Fruit fly (Drosophila melanogaster) whole organism, embryonic: ENCODE data around the gene CG10700.
A peak's percentile ranks its signal among the peaks of the same experiment; 100 is the strongest.

Experiments used
- Awh ChIP-seq: fragments of 200-800 bp; sonication (Bioruptor generic); IDR thresholded peaks from 2 replicates; pipeline ENCODE4, ENCODE4 v1.3.6; 2022; ENCODE audit warnings: missing biosample characterization, missing genetic modification characterization
- Bgb ChIP-seq: fragments of 200-800 bp; sonication (Bioruptor generic); IDR thresholded peaks from 2 replicates; pipeline ENCODE4 v1.3.6; 2022; ENCODE audit warnings: missing biosample characterization, missing genetic modification characterization; ENCODE audit not compliant: partially characterized antibody
- CG10959 ChIP-seq: fragments of 200-800 bp; sonication (Bioruptor generic); IDR thresholded peaks from 2 replicates; pipeline ENCODE4 v1.3.6; 2022; ENCODE audit warnings: missing biosample characterization, missing genetic modification characterization
- CG11247 ChIP-seq: fragments of 200-800 bp; sonication (Bioruptor generic); IDR thresholded peaks from 2 replicates; pipeline ENCODE4 v1.3.6; 2022; ENCODE audit warnings: missing biosample characterization, missing genetic modification characterization
- CG12219 ChIP-seq: fragments of 200-800 bp; sonication (Bioruptor generic); optimal IDR thresholded peaks from 3 replicates; lab custom pipeline; 2018; ENCODE audit warnings: missing biosample characterization, mild to moderate bottlenecking, missing genetic modification characterization
- CG1233 ChIP-seq: fragments of 200-800 bp; sonication (Bioruptor generic); optimal IDR thresholded peaks from 4 replicates; lab custom pipeline; 2018; ENCODE audit warnings: missing biosample characterization, mild to moderate bottlenecking, missing genetic modification characterization
- CG12744 ChIP-seq: fragments of 200-800 bp; sonication (Bioruptor generic); optimal IDR thresholded peaks from 2 replicates; lab custom pipeline; 2016; ENCODE audit warnings: missing biosample characterization, missing genetic modification characterization
- CG14014 ChIP-seq: fragments of 200-800 bp; sonication (Bioruptor generic); IDR thresholded peaks from 2 replicates; pipeline ENCODE4 v1.3.6; 2022; ENCODE audit warnings: missing biosample characterization, missing genetic modification characterization
- CG14710 ChIP-seq: fragments of 200-800 bp; sonication (Bioruptor generic); optimal IDR thresholded peaks from 3 replicates; lab custom pipeline; 2019; ENCODE audit warnings: missing biosample characterization, mild to moderate bottlenecking, missing genetic modification characterization, moderate library complexity
- CG18764 ChIP-seq: fragments of 200-800 bp; sonication (Bioruptor generic); optimal IDR thresholded peaks from 3 replicates; lab custom pipeline; 2016; ENCODE audit warnings: missing biosample characterization, missing genetic modification characterization
- CG31441 ChIP-seq: fragments of 200-800 bp; sonication (Bioruptor generic); IDR thresholded peaks from 2 replicates; pipeline ENCODE4 v1.3.6; 2022; ENCODE audit warnings: missing biosample characterization, missing genetic modification characterization
- CG32532 ChIP-seq: fragments of 200-800 bp; sonication (Bioruptor generic); IDR thresholded peaks from 2 replicates; pipeline ENCODE4 v1.3.6; 2022; ENCODE audit warnings: missing biosample characterization, missing genetic modification characterization
- CG32772 ChIP-seq: fragments of 200-800 bp; sonication (Bioruptor generic); IDR thresholded peaks from 2 replicates; pipeline ENCODE4 v1.3.6; 2022; ENCODE audit warnings: missing biosample characterization, missing genetic modification characterization
- CG4820 ChIP-seq: fragments of 200-800 bp; sonication (Bioruptor generic); optimal IDR thresholded peaks from 3 replicates; lab custom pipeline; 2016; ENCODE audit warnings: missing biosample characterization, missing genetic modification characterization
- CG5953 ChIP-seq: fragments of 200-800 bp; sonication (Bioruptor generic); IDR thresholded peaks from 2 replicates; pipeline ENCODE4 v1.3.6; 2022; ENCODE audit warnings: missing biosample characterization, missing genetic modification characterization
- CG6175 ChIP-seq: fragments of 200-800 bp; sonication (Bioruptor generic); IDR thresholded peaks from 3 replicates; pipeline ENCODE4 v1.3.6; 2022; ENCODE audit warnings: missing biosample characterization, missing genetic modification characterization
- CG8944 ChIP-seq: fragments of 200-800 bp; sonication (Bioruptor generic); optimal IDR thresholded peaks from 3 replicates; lab custom pipeline; 2016; ENCODE audit warnings: missing biosample characterization, missing genetic modification characterization
- CG9876 ChIP-seq: fragments of 200-800 bp; sonication (Bioruptor generic); optimal IDR thresholded peaks from 2 replicates; lab custom pipeline; 2016; ENCODE audit warnings: missing biosample characterization, missing genetic modification characterization
- CHES-1-like ChIP-seq: fragments of 200-800 bp; sonication (Bioruptor generic); optimal IDR thresholded peaks from 2 replicates; lab custom pipeline; 2016; ENCODE audit warnings: missing biosample characterization, missing genetic modification characterization
- Dll ChIP-seq: fragments of 200-800 bp; sonication (Bioruptor generic); IDR thresholded peaks from 4 replicates; pipeline ENCODE4 v1.3.6; 2022; ENCODE audit warnings: missing biosample characterization, missing genetic modification characterization; ENCODE audit not compliant: partially characterized antibody
- H15 ChIP-seq: fragments of 200-800 bp; sonication (Bioruptor generic); IDR thresholded peaks from 3 replicates; pipeline ENCODE4 v1.3.6; 2022; ENCODE audit warnings: missing biosample characterization, missing genetic modification characterization
- H2.0 ChIP-seq: fragments of 200-800 bp; sonication (Bioruptor generic); IDR thresholded peaks from 2 replicates; pipeline ENCODE4 v1.3.6; 2022; ENCODE audit warnings: missing biosample characterization, missing genetic modification characterization
- HLH3B ChIP-seq: fragments of 200-800 bp; sonication (Bioruptor generic); IDR thresholded peaks from 2 replicates; pipeline ENCODE4 v1.3.6; 2022; ENCODE audit warnings: missing biosample characterization, missing genetic modification characterization
- Hey ChIP-seq: fragments of 200-800 bp; sonication (Bioruptor generic); optimal IDR thresholded peaks from 3 replicates; lab custom pipeline; 2018; ENCODE audit warnings: missing biosample characterization, mild to moderate bottlenecking, missing genetic modification characterization
- Hmr ChIP-seq: fragments of 200-800 bp; sonication (Bioruptor generic); optimal IDR thresholded peaks from 3 replicates; lab custom pipeline; 2017; ENCODE audit warnings: mild to moderate bottlenecking, missing biosample characterization, missing genetic modification reagents, missing genetic modification characterization
- Lpt ChIP-seq: fragments of >200 bp; optimal IDR thresholded peaks from 2 replicates; lab custom pipeline; 2018; ENCODE audit warnings: missing biosample characterization, missing genetic modification characterization
- Max ChIP-seq: fragments of 200-800 bp; sonication (Bioruptor generic); optimal IDR thresholded peaks from 2 replicates; lab custom pipeline; 2016; ENCODE audit warnings: missing biosample characterization, mild to moderate bottlenecking, missing genetic modification characterization
- Nf-YA ChIP-seq: fragments of 200-800 bp; sonication (Bioruptor generic); IDR thresholded peaks from 2 replicates; pipeline ENCODE4 v1.3.6; 2022; ENCODE audit warnings: missing biosample characterization, missing genetic modification characterization
- Opbp ChIP-seq: fragments of 200-800 bp; sonication (Bioruptor generic); IDR thresholded peaks from 3 replicates; pipeline ENCODE4 v1.3.6; 2022; ENCODE audit warnings: missing biosample characterization, missing genetic modification characterization; ENCODE audit not compliant: partially characterized antibody
- Optix ChIP-seq: fragments of 200-800 bp; sonication (Bioruptor generic); IDR thresholded peaks from 3 replicates; pipeline ENCODE4 v1.3.6; 2022; ENCODE audit warnings: missing biosample characterization, missing genetic modification characterization
- Scr ChIP-seq: fragments of 200-800 bp; sonication (Bioruptor generic); IDR thresholded peaks from 2 replicates; pipeline ENCODE4 v1.3.6; 2022; ENCODE audit warnings: missing biosample characterization, missing genetic modification characterization; ENCODE audit not compliant: partially characterized antibody
- amos ChIP-seq: fragments of 200-800 bp; sonication (Bioruptor generic); IDR thresholded peaks from 2 replicates; pipeline ENCODE4 v1.3.6; 2022; ENCODE audit warnings: missing biosample characterization, missing genetic modification characterization; ENCODE audit not compliant: partially characterized antibody
- ap ChIP-seq: fragments of 200-800 bp; sonication (Bioruptor generic); IDR thresholded peaks from 2 replicates; pipeline ENCODE4 v1.3.6; 2022; ENCODE audit warnings: missing biosample characterization, missing genetic modification characterization
- bab2 ChIP-seq: fragments of 200-800 bp; sonication (Bioruptor generic); optimal IDR thresholded peaks from 2 replicates; lab custom pipeline; 2016; ENCODE audit warnings: missing biosample characterization, missing genetic modification characterization
- bbx ChIP-seq: fragments of 200-800 bp; sonication (Bioruptor generic); IDR thresholded peaks from 2 replicates; pipeline ENCODE4 v1.3.6; 2022; ENCODE audit warnings: missing biosample characterization, missing genetic modification characterization; ENCODE audit not compliant: partially characterized antibody
- chinmo ChIP-seq: fragments of 200-800 bp; sonication (Bioruptor generic); IDR thresholded peaks from 4 replicates; pipeline ENCODE4 v1.3.6; 2022; ENCODE audit warnings: missing biosample characterization, missing genetic modification characterization; ENCODE audit not compliant: partially characterized antibody
- ci ChIP-seq: fragments of 200-800 bp; sonication (Bioruptor generic); IDR thresholded peaks from 3 replicates; pipeline ENCODE4 v1.3.6; 2022; ENCODE audit warnings: missing biosample characterization, missing genetic modification characterization
- en ChIP-seq: fragments of 200-800 bp; sonication (Bioruptor generic); optimal IDR thresholded peaks from 2 replicates; lab custom pipeline; 2016; ENCODE audit warnings: missing biosample characterization, missing genetic modification characterization
- exex ChIP-seq: fragments of 200-800 bp; sonication (Bioruptor generic); optimal IDR thresholded peaks from 4 replicates; lab custom pipeline; 2018; ENCODE audit warnings: missing biosample characterization, mild to moderate bottlenecking, missing genetic modification characterization, moderate library complexity
- gcm2 ChIP-seq: fragments of 200-800 bp; sonication (Bioruptor generic); optimal IDR thresholded peaks from 2 replicates; lab custom pipeline; 2016; ENCODE audit warnings: missing biosample characterization, missing genetic modification characterization
- klu ChIP-seq: fragments of 200-800 bp; sonication (Bioruptor generic); IDR thresholded peaks from 2 replicates; pipeline ENCODE4 v1.3.6; 2022; ENCODE audit warnings: missing biosample characterization, missing genetic modification characterization
- knrl ChIP-seq: fragments of 200-800 bp; sonication (Bioruptor generic); IDR thresholded peaks from 3 replicates; pipeline ENCODE4 v1.3.6; 2022; ENCODE audit warnings: missing biosample characterization, missing genetic modification characterization; ENCODE audit not compliant: partially characterized antibody
- luna ChIP-seq: fragments of 200-800 bp; sonication (Bioruptor generic); optimal IDR thresholded peaks from 2 replicates; lab custom pipeline; 2016; ENCODE audit warnings: missing biosample characterization, missing genetic modification characterization
- psq ChIP-seq: fragments of 200-800 bp; sonication (Bioruptor generic); optimal IDR thresholded peaks from 2 replicates; lab custom pipeline; 2017; ENCODE audit warnings: missing biosample characterization, missing genetic modification characterization
- ranshi ChIP-seq: fragments of 200-800 bp; sonication (Bioruptor generic); IDR thresholded peaks from 2 replicates; pipeline ENCODE4 v1.3.6; 2022; ENCODE audit warnings: missing biosample characterization, missing genetic modification characterization
- sisA ChIP-seq: fragments of 200-800 bp; sonication (Bioruptor generic); IDR thresholded peaks from 2 replicates; pipeline ENCODE4 v1.3.6; 2022; ENCODE audit warnings: missing biosample characterization, missing genetic modification characterization
- slou ChIP-seq: fragments of 200-800 bp; sonication (Bioruptor generic); optimal IDR thresholded peaks from 3 replicates; lab custom pipeline; 2016; ENCODE audit warnings: missing biosample characterization, missing genetic modification characterization
- trh ChIP-seq: fragments of 200-800 bp; sonication (Bioruptor generic); optimal IDR thresholded peaks from 2 replicates; lab custom pipeline; 2016; ENCODE audit warnings: missing biosample characterization, missing genetic modification characterization
- ttk ChIP-seq: fragments of 200-800 bp; sonication (Bioruptor generic); IDR thresholded peaks from 2 replicates; pipeline ENCODE4 v2.1.2; 2022; ENCODE audit warnings: missing biosample characterization, missing genetic modification characterization
- vfl ChIP-seq: fragments of 200-800 bp; sonication (Bioruptor generic); optimal IDR thresholded peaks from 2 replicates; lab custom pipeline; 2016; ENCODE audit warnings: missing biosample characterization, missing genetic modification characterization
- vnd ChIP-seq: fragments of 200-800 bp; sonication (Bioruptor generic); IDR thresholded peaks from 3 replicates; pipeline ENCODE4 v1.3.6; 2022; ENCODE audit warnings: missing biosample characterization, missing genetic modification characterization; ENCODE audit not compliant: partially characterized antibody

Gene CG10700

DNA sequence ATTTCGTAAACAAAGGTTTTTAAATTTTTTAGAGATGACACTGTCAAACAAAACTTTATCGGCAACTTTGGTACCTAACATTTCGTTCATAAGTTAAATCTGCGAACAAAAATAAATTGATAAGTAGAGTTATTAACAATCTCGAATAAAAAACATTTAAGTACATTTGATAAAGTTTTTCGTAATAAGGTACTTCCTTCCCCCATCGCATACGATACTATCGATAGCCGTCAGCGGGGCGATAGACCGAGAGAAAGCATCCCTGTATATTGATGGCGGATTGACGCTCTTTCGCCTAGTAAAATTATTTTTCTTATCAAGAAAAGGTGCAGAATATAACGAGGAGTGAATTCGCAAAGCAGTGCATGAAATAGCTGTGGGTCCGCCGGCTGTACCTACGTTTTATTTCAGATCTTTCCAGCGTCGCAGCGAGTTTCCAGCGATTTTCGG lies 33.7 kb downstream of the CG10700 start, which contains the start of the genes Ttc19 and Acn (continued):
- TF ChIP-seq Awh (GFP tag; lab: Robert Waterston, UW) (peak; percentile 72), CG10959 (peak; percentile 74), HLH3B (peak; percentile 75), CG32532 (peak; percentile 87), Hey (tag; lab: Kevin White, UChicago) (no peak), vnd (GFP tag; lab: Robert Waterston, UW) (peak; percentile 96), H2.0 (peak; percentile 84), Opbp (peak; percentile 96), Max (GFP tag; lab: Kevin White, UChicago) (peak; percentile 78), trh (GFP tag; lab: Kevin White, UChicago) (peak; percentile 56), ranshi (GFP tag; lab: Robert Waterston, UW) (peak; percentile 68), luna (peak; percentile 64), chinmo (peak; percentile 86), Lpt (GFP tag; lab: Kevin White, UChicago) (no peak), CG1233 (GFP tag; lab: Kevin White, UChicago) (peak; percentile 76), vfl (GFP tag; lab: Kevin White, UChicago) (peak; percentile 92), amos (GFP tag; lab: Robert Waterston, UW) (peak; percentile 95), Scr (peak; percentile 98), Optix (GFP tag; lab: Robert Waterston, UW) (peak; percentile 66; the same call in 2 of the 3 replicates), CG14014 (GFP tag; lab: Robert Waterston, UW) (peak; percentile 78), CG11247 (GFP tag; lab: Robert Waterston, UW) (peak; percentile 85), ci (GFP tag; lab: Robert Waterston, UW) (peak; percentile 83), CG8944 (GFP tag; lab: Kevin White, UChicago) (peak; percentile 91), sisA (GFP tag; lab: Robert Waterston, UW) (peak; percentile 84), bbx (GFP tag; lab: Robert Waterston, UW) (peak; percentile 96), bab2 (GFP tag; lab: Kevin White, UChicago) (peak; percentile 90), Bgb (peak; percentile 95), H15 (peak; percentile 84), CG12744 (GFP tag; lab: Kevin White, UChicago) (peak; percentile 77), CG6175 (peak; percentile 61; the same call in 1 of the 3 replicates), CG31441 (GFP tag; lab: Robert Waterston, UW) (no peak; the same call in 1 of the 2 replicates), Hmr (GFP tag; lab: Kevin White, UChicago) (no peak), psq (GFP tag; lab: Kevin White, UChicago) (peak; percentile 68), exex (no peak), ap (peak; percentile 68), CG14710 (tag; lab: Kevin White, UChicago) (peak; percentile 90), klu (peak; percentile 72), en (peak; percentile 76), slou (GFP tag; lab: Kevin White, UChicago) (peak; percentile 69), CG18764 (peak; percentile 63), Nf-YA (peak; percentile 62), knrl (GFP tag; lab: Robert Waterston, UW) (peak; percentile 96), CG12219 (GFP tag; lab: Kevin White, UChicago) (peak; percentile 59), ttk (peak; percentile 67), CG4820 (GFP tag; lab: Kevin White, UChicago) (peak; percentile 80), CG32772 (GFP tag; lab: Robert Waterston, UW) (peak; percentile 81), gcm2 (peak; percentile 45), CG5953 (0 out of 2 replicates have a peak, but pooled peaks have one; percentile 25), Dll (GFP tag; lab: Robert Waterston, UW) (peak; percentile 98), CHES-1-like (GFP tag; lab: Kevin White, UChicago) (peak; percentile 93), CG9876 (peak; percentile 83)
